Worm (Caenorhabditis elegans) whole organism, mixed stage, embryonic: Measurements from ENCODE around the gene dhhc-14.

ENCODE experiments used
- M03D4.4 ChIP-seq: sonication (generic microtip); optimal IDR thresholded peaks from 2 replicates; lab custom pipeline; 2017; ENCODE audit warnings: mild to moderate bottlenecking, missing genetic modification characterization, missing compliant biosample characterization
- bed-3 ChIP-seq: fragments of 200-800 bp; sonication (Bioruptor generic); optimal IDR thresholded peaks from 3 replicates; lab custom pipeline; 2018; ENCODE audit warnings: mild to moderate bottlenecking, missing genetic modification characterization, moderate library complexity, missing compliant biosample characterization
- blmp-1 ChIP-seq: fragments of 150-350 bp; optimal IDR thresholded peaks from 2 replicates; lab custom pipeline; 2014; ENCODE audit warnings: missing biosample characterization, missing genetic modification characterization
- ceh-39 ChIP-seq: fragments of 150-350 bp; optimal IDR thresholded peaks from 2 replicates; lab custom pipeline; 2014; ENCODE audit warnings: missing biosample characterization, missing genetic modification characterization
- ceh-43 ChIP-seq: fragments of 200-800 bp; sonication (Bioruptor generic); optimal IDR thresholded peaks from 2 replicates; lab custom pipeline; 2018; ENCODE audit warnings: mild to moderate bottlenecking, missing genetic modification characterization, moderate library complexity, missing compliant biosample characterization
- ceh-83 ChIP-seq: fragments of 200-800 bp; sonication (Bioruptor generic); optimal IDR thresholded peaks from 2 replicates; lab custom pipeline; 2018; ENCODE audit warnings: mild to moderate bottlenecking, missing genetic modification characterization, missing compliant biosample characterization
- ces-1 ChIP-seq: fragments of 150-350 bp; optimal IDR thresholded peaks from 2 replicates; lab custom pipeline; 2014; ENCODE audit warnings: missing biosample characterization, missing genetic modification reagents, missing genetic modification characterization
- cnd-1 ChIP-seq: fragments of 200-800 bp; sonication (Bioruptor generic); optimal IDR thresholded peaks from 2 replicates; lab custom pipeline; 2018; ENCODE audit warnings: mild to moderate bottlenecking, missing genetic modification characterization, missing compliant biosample characterization
- drap-1 ChIP-seq: fragments of 200-800 bp; sonication (Bioruptor generic); optimal IDR thresholded peaks from 3 replicates; lab custom pipeline; 2018; ENCODE audit warnings: mild to moderate bottlenecking, missing genetic modification characterization, missing compliant biosample characterization
- elt-1 ChIP-seq: sonication (generic microtip); optimal IDR thresholded peaks from 2 replicates; lab custom pipeline; 2017; ENCODE audit warnings: missing genetic modification characterization, mild to moderate bottlenecking, missing compliant biosample characterization, antibody characterized with exemption, moderate library complexity, borderline replicate concordance; ENCODE audit not compliant: insufficient read depth
- elt-3 ChIP-seq: fragments of 150-350 bp; optimal IDR thresholded peaks from 2 replicates; lab custom pipeline; 2014; ENCODE audit warnings: missing biosample characterization, missing genetic modification characterization
- flh-1 ChIP-seq: fragments of 200-800 bp; sonication (Bioruptor generic); optimal IDR thresholded peaks from 2 replicates; lab custom pipeline; 2018; ENCODE audit warnings: mild to moderate bottlenecking, missing genetic modification characterization, moderate library complexity, missing compliant biosample characterization
- ham-2 ChIP-seq: fragments of 200-800 bp; sonication (Bioruptor generic); optimal IDR thresholded peaks from 2 replicates; lab custom pipeline; 2018; ENCODE audit warnings: mild to moderate bottlenecking, missing genetic modification characterization, missing compliant biosample characterization
- hlh-1 ChIP-seq: fragments of 150-350 bp; optimal IDR thresholded peaks from 2 replicates; lab custom pipeline; 2014; ENCODE audit warnings: missing biosample characterization, missing genetic modification reagents, missing genetic modification characterization
- lin-13 ChIP-seq: fragments of 150-350 bp; optimal IDR thresholded peaks from 2 replicates; lab custom pipeline; 2014; ENCODE audit warnings: missing biosample characterization, missing genetic modification characterization
- lin-32 ChIP-seq: fragments of 200-800 bp; sonication (Bioruptor generic); optimal IDR thresholded peaks from 2 replicates; lab custom pipeline; 2018; ENCODE audit warnings: mild to moderate bottlenecking, missing genetic modification characterization, missing compliant biosample characterization
- lsy-2 ChIP-seq: fragments of 150-350 bp; optimal IDR thresholded peaks from 2 replicates; lab custom pipeline; 2014; ENCODE audit warnings: missing biosample characterization, missing genetic modification characterization
- mab-5 ChIP-seq: fragments of 150-350 bp; optimal IDR thresholded peaks from 2 replicates; lab custom pipeline; 2014; ENCODE audit warnings: missing biosample characterization, missing genetic modification characterization
- mep-1 ChIP-seq: fragments of 150-350 bp; optimal IDR thresholded peaks from 2 replicates; lab custom pipeline; 2017; ENCODE audit warnings: missing biosample characterization, missing genetic modification reagents, missing genetic modification characterization, inconsistent platforms
- mls-2 ChIP-seq: sonication (generic microtip); optimal IDR thresholded peaks from 2 replicates; lab custom pipeline; 2016; ENCODE audit warnings: mild to moderate bottlenecking, missing genetic modification characterization, moderate library complexity, missing compliant biosample characterization
- nhr-12 ChIP-seq: fragments of 150-350 bp; optimal IDR thresholded peaks from 2 replicates; lab custom pipeline; 2014; ENCODE audit warnings: missing biosample characterization, missing genetic modification characterization
- nhr-2 ChIP-seq: fragments of 150-350 bp; optimal IDR thresholded peaks from 2 replicates; lab custom pipeline; 2014; ENCODE audit warnings: missing biosample characterization, missing genetic modification characterization
- nhr-237 ChIP-seq: fragments of 150-350 bp; optimal IDR thresholded peaks from 2 replicates; lab custom pipeline; 2014; ENCODE audit warnings: missing biosample characterization, missing genetic modification characterization
- nhr-28 ChIP-seq: fragments of 150-350 bp; optimal IDR thresholded peaks from 2 replicates; lab custom pipeline; 2014; ENCODE audit warnings: missing biosample characterization, missing genetic modification characterization
- nhr-76 ChIP-seq: sonication (generic microtip); optimal IDR thresholded peaks from 2 replicates; lab custom pipeline; 2017; ENCODE audit warnings: missing biosample characterization, missing genetic modification characterization
- pha-4 ChIP-seq: fragments of 150-350 bp; optimal IDR thresholded peaks from 2 replicates; lab custom pipeline; 2018; ENCODE audit warnings: missing biosample characterization, missing genetic modification reagents, missing genetic modification characterization
- sem-2 ChIP-seq: fragments of 200-800 bp; sonication (Bioruptor generic); optimal IDR thresholded peaks from 2 replicates; lab custom pipeline; 2018; ENCODE audit warnings: mild to moderate bottlenecking, missing genetic modification characterization, missing compliant biosample characterization
- snpc-4 ChIP-seq: fragments of 150-350 bp; optimal IDR thresholded peaks from 2 replicates; lab custom pipeline; 2014; ENCODE audit warnings: missing biosample characterization, missing genetic modification characterization
- sptf-1 ChIP-seq: sonication (generic microtip); optimal IDR thresholded peaks from 2 replicates; lab custom pipeline; 2017; ENCODE audit warnings: mild to moderate bottlenecking, missing genetic modification characterization, moderate library complexity, missing compliant biosample characterization
- tbx-8 ChIP-seq: fragments of 200-800 bp; sonication (Bioruptor generic); optimal IDR thresholded peaks from 2 replicates; lab custom pipeline; 2018; ENCODE audit warnings: mild to moderate bottlenecking, missing genetic modification characterization, moderate library complexity, missing compliant biosample characterization
- unc-120 ChIP-seq: sonication (generic microtip); optimal IDR thresholded peaks from 2 replicates; lab custom pipeline; 2017; ENCODE audit warnings: missing genetic modification characterization, missing compliant biosample characterization; ENCODE audit not compliant: poor library complexity, severe bottlenecking
- unc-39 ChIP-seq: fragments of 150-350 bp; optimal IDR thresholded peaks from 2 replicates; lab custom pipeline; 2014; ENCODE audit warnings: missing biosample characterization, missing genetic modification characterization
- unc-62 ChIP-seq: fragments of 150-350 bp; optimal IDR thresholded peaks from 2 replicates; lab custom pipeline; 2014; ENCODE audit warnings: missing biosample characterization, missing genetic modification reagents, missing genetic modification characterization
- zip-8 ChIP-seq: fragments of 150-350 bp; optimal IDR thresholded peaks from 2 replicates; lab custom pipeline; 2014; ENCODE audit warnings: missing biosample characterization, missing genetic modification characterization
- ztf-11 ChIP-seq: fragments of 150-350 bp; optimal IDR thresholded peaks from 2 replicates; lab custom pipeline; 2014; ENCODE audit warnings: missing biosample characterization, missing genetic modification characterization

Gene dhhc-14

ce11 chrX:8551687-8552327, at the start of gene dhhc-14:
dhhc-14 (plus strand) TSS chrX:8552277.
- TF ChIP-seq ham-2 (GFP tag; lab: Kevin White, UChicago) (no peak), nhr-237 (tag; lab: Kevin White, UChicago) (no peak), ceh-43 (GFP tag; lab: Kevin White, UChicago) (no peak), unc-62 (GFP tag; lab: Kevin White, UChicago) (peak; percentile 28), blmp-1 (tag; lab: Kevin White, UChicago) (no peak), zip-8 (tag; lab: Kevin White, UChicago) (no peak), mls-2 (peak; percentile 26), unc-39 (no peak), cnd-1 (tag; lab: Kevin White, UChicago) (peak; percentile 27), ztf-11 (tag; lab: Kevin White, UChicago) (peak; percentile 9), bed-3 (GFP tag; lab: Kevin White, UChicago) (no peak), snpc-4 (tag; lab: Kevin White, UChicago) (no peak), nhr-2 (tag; lab: Kevin White, UChicago) (no peak), mep-1 (tag; lab: Kevin White, UChicago) (peak; percentile 79), ces-1 (peak; percentile 73), nhr-76 (tag; lab: Kevin White, UChicago) (no peak), mab-5 (no peak), lin-13 (tag; lab: Kevin White, UChicago) (peak; percentile 75), nhr-28 (tag; lab: Kevin White, UChicago) (no peak), flh-1 (no peak), lin-32 (no peak), hlh-1 (tag; lab: Kevin White, UChicago) (peak; percentile 51), elt-3 (tag; lab: Kevin White, UChicago) (no peak), unc-120 (tag; lab: Kevin White, UChicago) (peak; percentile 26), tbx-8 (GFP tag; lab: Kevin White, UChicago) (no peak), sptf-1 (tag; lab: Kevin White, UChicago) (peak; percentile 56), drap-1 (GFP tag; lab: Kevin White, UChicago) (peak; percentile 31), ceh-83 (GFP tag; lab: Kevin White, UChicago) (no peak), sem-2 (GFP tag; lab: Kevin White, UChicago) (no peak), lsy-2 (tag; lab: Kevin White, UChicago) (peak; percentile 50), elt-1 (tag; lab: Kevin White, UChicago) (no peak), M03D4.4 (tag; lab: Kevin White, UChicago) (no peak), ceh-39 (tag; lab: Kevin White, UChicago) (peak; percentile 32), nhr-12 (no peak), pha-4 (peak; percentile 46)

ce11 chrX:8504207-8504606, 47.9 kb upstream of the dhhc-14 start:
- TF ChIP-seq ces-1 = no peak
- TF ChIP-seq snpc-4 (tag; lab: Kevin White, UChicago) = no peak
- no peak for TF ChIP-seq lin-32
- TF ChIP-seq ceh-43 (GFP tag; lab: Kevin White, UChicago) = no peak
- TF ChIP-seq sptf-1 (tag; lab: Kevin White, UChicago) = no peak
- no peak for TF ChIP-seq nhr-76 (tag; lab: Kevin White, UChicago)
- no peak for TF ChIP-seq ham-2 (GFP tag; lab: Kevin White, UChicago)
- no peak for TF ChIP-seq cnd-1 (tag; lab: Kevin White, UChicago)
- no peak for TF ChIP-seq nhr-2 (tag; lab: Kevin White, UChicago)
- TF ChIP-seq unc-120 (tag; lab: Kevin White, UChicago) = no peak
- TF ChIP-seq unc-62 (GFP tag; lab: Kevin White, UChicago) = no peak
- no peak for TF ChIP-seq elt-3 (tag; lab: Kevin White, UChicago)

- TF ChIP-seq nhr-76 (tag; lab: Kevin White, UChicago) = no peak
- no peak for TF ChIP-seq snpc-4 (tag; lab: Kevin White, UChicago)
- TF ChIP-seq cnd-1 (tag; lab: Kevin White, UChicago) = no peak
- no peak for TF ChIP-seq ceh-43 (GFP tag; lab: Kevin White, UChicago)
- no peak for TF ChIP-seq drap-1 (GFP tag; lab: Kevin White, UChicago)
- no peak for TF ChIP-seq lsy-2 (tag; lab: Kevin White, UChicago)
- no peak for TF ChIP-seq nhr-2 (tag; lab: Kevin White, UChicago)
- no peak for TF ChIP-seq unc-120 (tag; lab: Kevin White, UChicago)
- TF ChIP-seq sptf-1 (tag; lab: Kevin White, UChicago) = no peak
- no peak for TF ChIP-seq tbx-8 (GFP tag; lab: Kevin White, UChicago)
- no peak for TF ChIP-seq hlh-1 (tag; lab: Kevin White, UChicago)
- TF ChIP-seq unc-62 (GFP tag; lab: Kevin White, UChicago) = no peak
- TF ChIP-seq mab-5 = no peak
- TF ChIP-seq zip-8 (tag; lab: Kevin White, UChicago) = no peak
- no peak for TF ChIP-seq nhr-237 (tag; lab: Kevin White, UChicago)
These were observed 45.0 kb upstream of the dhhc-14 start for ce11 chrX:8507053-8507452.
